Worm (Caenorhabditis elegans) whole organism, L4 larva: Measurements from ENCODE around the gene msp-45.

ENCODE experiments used
- F26F4.8 ChIP-seq: fragments of 200-800 bp; sonication (Bioruptor generic); conservative IDR thresholded peaks from 2 replicates; pipeline ENCODE4 v1.3.6; 2022; ENCODE audit warnings: missing genetic modification characterization, missing compliant biosample characterization
- F37D6.2 ChIP-seq: sonication (generic microtip); optimal IDR thresholded peaks from 2 replicates; lab custom pipeline; 2016; ENCODE audit warnings: mild to moderate bottlenecking, missing genetic modification characterization, missing compliant biosample characterization
- F49E8.2 ChIP-seq: sonication (generic microtip); optimal IDR thresholded peaks from 2 replicates; lab custom pipeline; 2016; ENCODE audit warnings: missing compliant biosample characterization, mild to moderate bottlenecking, missing genetic modification characterization, borderline replicate concordance
- R02D3.7 ChIP-seq: fragments of 150-350 bp; sonication (generic microtip); optimal IDR thresholded peaks from 3 replicates; lab custom pipeline; 2014; ENCODE audit warnings: missing biosample characterization, missing genetic modification characterization
- T20F7.1 ChIP-seq: fragments of 200-800 bp; sonication (Bioruptor generic); optimal IDR thresholded peaks from 2 replicates; lab custom pipeline; 2018; ENCODE audit warnings: mild to moderate bottlenecking, missing genetic modification characterization, missing compliant biosample characterization
- T26A8.4 ChIP-seq: fragments of 200-800 bp; sonication (Bioruptor generic); IDR thresholded peaks from 2 replicates; pipeline ENCODE4 v1.3.6; 2022; ENCODE audit warnings: missing genetic modification characterization, missing compliant biosample characterization
- Y105C5A.15 ChIP-seq: fragments of 200-800 bp; sonication (Bioruptor generic); IDR thresholded peaks from 2 replicates; pipeline ENCODE4 v1.3.6; 2022; ENCODE audit warnings: missing genetic modification characterization, missing compliant biosample characterization
- Y75B8A.6 ChIP-seq: fragments of 200-800 bp; sonication (Bioruptor generic); IDR thresholded peaks from 2 replicates; pipeline ENCODE4 v1.3.6; 2022; ENCODE audit warnings: missing genetic modification reagents, missing genetic modification characterization, missing compliant biosample characterization
- aha-1 ChIP-seq: fragments of 150-350 bp; peaks from one replicate; lab custom pipeline; 2014; ENCODE audit warnings: missing biosample characterization, missing genetic modification characterization
- ama-1 ChIP-seq: fragments of 150-350 bp; optimal IDR thresholded peaks from 2 replicates; lab custom pipeline; 2014; ENCODE audit warnings: inconsistent platforms, mixed read lengths
- arid-1 ChIP-seq: fragments of 200-800 bp; sonication (Bioruptor generic); conservative IDR thresholded peaks from 2 replicates; pipeline ENCODE4 v1.3.6; 2022; ENCODE audit warnings: missing genetic modification reagents, missing genetic modification characterization, missing compliant biosample characterization
- attf-4 ChIP-seq: sonication (generic microtip); optimal IDR thresholded peaks from 3 replicates; lab custom pipeline; 2017; ENCODE audit warnings: missing biosample characterization, missing genetic modification characterization
- ceh-44 ChIP-seq: fragments of 200-800 bp; sonication (Bioruptor generic); IDR thresholded peaks from 2 replicates; pipeline ENCODE4 v1.3.6; 2022; ENCODE audit warnings: missing genetic modification reagents, missing genetic modification characterization, missing compliant biosample characterization
- ceh-62 ChIP-seq: sonication (generic microtip); optimal IDR thresholded peaks from 2 replicates; lab custom pipeline; 2017; ENCODE audit warnings: missing biosample characterization, missing genetic modification characterization
- ces-1 ChIP-seq: fragments of 150-350 bp; sonication (generic microtip); optimal IDR thresholded peaks from 4 replicates; lab custom pipeline; 2014; ENCODE audit warnings: missing biosample characterization, missing genetic modification reagents, missing genetic modification characterization
- ctbp-1 ChIP-seq: fragments of 200-800 bp; sonication (Bioruptor generic); IDR thresholded peaks from 2 replicates; pipeline ENCODE4 v1.3.6; 2022; ENCODE audit warnings: missing genetic modification reagents, missing genetic modification characterization, missing compliant biosample characterization
- daf-12 ChIP-seq: fragments of 150-350 bp; optimal IDR thresholded peaks from 2 replicates; lab custom pipeline; 2014; ENCODE audit warnings: missing biosample characterization, missing genetic modification reagents, missing genetic modification characterization
- daf-19 ChIP-seq: fragments of 200-800 bp; sonication (Bioruptor generic); conservative IDR thresholded peaks from 2 replicates; pipeline ENCODE4 v1.3.6; 2022; ENCODE audit warnings: missing genetic modification characterization, missing compliant biosample characterization
- daf-8 ChIP-seq: fragments of 200-800 bp; sonication (Bioruptor generic); IDR thresholded peaks from 2 replicates; pipeline ENCODE4 v1.3.6; 2022; ENCODE audit warnings: missing genetic modification characterization, missing compliant biosample characterization
- dpl-1 ChIP-seq: fragments of 150-350 bp; optimal IDR thresholded peaks from 2 replicates; lab custom pipeline; 2014; ENCODE audit warnings: missing biosample characterization, missing genetic modification reagents, missing genetic modification characterization
- egl-43 ChIP-seq: fragments of 200-800 bp; sonication (Bioruptor generic); IDR thresholded peaks from 2 replicates; pipeline ENCODE4 v1.3.6; 2022; ENCODE audit warnings: missing genetic modification reagents, missing genetic modification characterization, missing compliant biosample characterization
- hif-1 ChIP-seq, 2 experiments: sonication (generic microtip); optimal IDR thresholded peaks; 2 replicates each; lab custom pipeline; 2016 to 2017; ENCODE audit warnings: missing compliant biosample characterization in 2 of 2, missing genetic modification characterization in 2 of 2, missing genetic modification reagents in 2 of 2, missing genotype in 2 of 2, mild to moderate bottlenecking in 1 of 2
- hlh-30 ChIP-seq: sonication (generic microtip); optimal IDR thresholded peaks from 2 replicates; lab custom pipeline; 2017; ENCODE audit warnings: antibody characterized with exemption, mild to moderate bottlenecking, missing genetic modification characterization, missing compliant biosample characterization; ENCODE audit not compliant: insufficient read depth
- hmg-1.1 ChIP-seq: fragments of 200-800 bp; sonication (Bioruptor generic); IDR thresholded peaks from 2 replicates; pipeline ENCODE4 v1.3.6; 2022; ENCODE audit warnings: missing genetic modification reagents, missing genetic modification characterization, missing compliant biosample characterization
- lin-1 ChIP-seq: fragments of 200-800 bp; sonication (Bioruptor generic); IDR thresholded peaks from 2 replicates; pipeline ENCODE4 v1.3.6; 2022; ENCODE audit warnings: missing genetic modification reagents, missing genetic modification characterization, missing compliant biosample characterization
- lin-13 ChIP-seq: fragments of 150-350 bp; optimal IDR thresholded peaks from 2 replicates; lab custom pipeline; 2014; ENCODE audit warnings: missing biosample characterization, missing genetic modification reagents, missing genetic modification characterization
- lin-29 ChIP-seq: fragments of 200-800 bp; sonication (Bioruptor generic); IDR thresholded peaks from 2 replicates; pipeline ENCODE4 v1.3.6; 2022; ENCODE audit warnings: missing genetic modification reagents, missing genetic modification characterization, missing compliant biosample characterization
- lin-38 ChIP-seq: fragments of 200-800 bp; sonication (Bioruptor generic); IDR thresholded peaks from 2 replicates; pipeline ENCODE4 v1.3.6; 2022; ENCODE audit warnings: missing genetic modification reagents, missing genetic modification characterization, missing compliant biosample characterization
- lir-3 ChIP-seq: sonication (generic microtip); optimal IDR thresholded peaks from 2 replicates; lab custom pipeline; 2016; ENCODE audit warnings: mild to moderate bottlenecking, missing genetic modification characterization, missing compliant biosample characterization
- lsy-2 ChIP-seq, 2 experiments: fragments of 150-350 bp in 1 of 2; sonication (generic microtip) in 1 of 2; optimal IDR thresholded peaks; 2 replicates each; lab custom pipeline; 2014 to 2017; ENCODE audit warnings: missing biosample characterization in 2 of 2, missing genetic modification characterization in 2 of 2
- mdl-1 ChIP-seq, 2 experiments: fragments of 150-350 bp in 1 of 2; sonication (generic microtip) in 1 of 2; optimal IDR thresholded peaks; 2 replicates each; lab custom pipeline; 2014 to 2017; ENCODE audit warnings: missing biosample characterization in 2 of 2, missing genetic modification characterization in 2 of 2
- mep-1 ChIP-seq: fragments of 150-350 bp; sonication (generic microtip); optimal IDR thresholded peaks from 3 replicates; lab custom pipeline; 2014; ENCODE audit warnings: missing biosample characterization, missing genetic modification characterization
- mes-2 ChIP-seq: sonication (generic microtip); optimal IDR thresholded peaks from 2 replicates; lab custom pipeline; 2016; ENCODE audit warnings: missing genotype, mild to moderate bottlenecking, missing genetic modification characterization, missing compliant biosample characterization; ENCODE audit not compliant: poor library complexity, severe bottlenecking
- mxl-2 ChIP-seq: fragments of 200-800 bp; sonication (Bioruptor generic); conservative IDR thresholded peaks from 2 replicates; pipeline ENCODE4 v1.3.6; 2022; ENCODE audit warnings: missing genetic modification reagents, missing genetic modification characterization, missing compliant biosample characterization
- mxl-3 ChIP-seq: fragments of 200-800 bp; sonication (Bioruptor generic); optimal IDR thresholded peaks from 2 replicates; lab custom pipeline; 2018; ENCODE audit warnings: mild to moderate bottlenecking, missing genetic modification characterization, missing compliant biosample characterization
- nhr-102 ChIP-seq: sonication (generic microtip); optimal IDR thresholded peaks from 2 replicates; lab custom pipeline; 2016; ENCODE audit warnings: mild to moderate bottlenecking, missing genetic modification characterization, moderate library complexity, missing compliant biosample characterization
- nhr-11 ChIP-seq: fragments of 150-350 bp; optimal IDR thresholded peaks from 2 replicates; lab custom pipeline; 2014; ENCODE audit warnings: missing biosample characterization, missing genetic modification characterization
- nhr-111 ChIP-seq: fragments of 200-800 bp; sonication (Bioruptor generic); optimal IDR thresholded peaks from 2 replicates; lab custom pipeline; 2018; ENCODE audit warnings: mild to moderate bottlenecking, missing genetic modification characterization, missing compliant biosample characterization
- nhr-48 ChIP-seq: sonication (generic microtip); optimal IDR thresholded peaks from 2 replicates; lab custom pipeline; 2016; ENCODE audit warnings: mild to moderate bottlenecking, missing genetic modification characterization, missing compliant biosample characterization
- php-3 ChIP-seq: fragments of 200-800 bp; sonication (Bioruptor generic); IDR thresholded peaks from 2 replicates; pipeline ENCODE4 v1.3.6; 2022; ENCODE audit warnings: missing genetic modification reagents, missing genetic modification characterization, missing compliant biosample characterization
- pqm-1 ChIP-seq: sonication (generic microtip); optimal IDR thresholded peaks from 2 replicates; lab custom pipeline; 2017; ENCODE audit warnings: missing biosample characterization, missing genetic modification characterization
- rbr-2 ChIP-seq: sonication (generic microtip); optimal IDR thresholded peaks from 2 replicates; lab custom pipeline; 2016; ENCODE audit warnings: missing genotype, missing genetic modification characterization, missing compliant biosample characterization
- saeg-2 ChIP-seq: fragments of 200-800 bp; sonication (Bioruptor generic); IDR thresholded peaks from 2 replicates; pipeline ENCODE4 v1.3.6; 2022; ENCODE audit warnings: missing genetic modification reagents, missing genetic modification characterization, missing compliant biosample characterization
- sdz-12 ChIP-seq: fragments of 200-800 bp; sonication (Bioruptor generic); optimal IDR thresholded peaks from 2 replicates; lab custom pipeline; 2018; ENCODE audit warnings: mild to moderate bottlenecking, missing genetic modification characterization, missing compliant biosample characterization
- set-16 ChIP-seq: fragments of 200-800 bp; sonication (Bioruptor generic); IDR thresholded peaks from 2 replicates; pipeline ENCODE4 v1.3.6; 2022; ENCODE audit warnings: missing genetic modification reagents, missing genetic modification characterization, missing compliant biosample characterization
- spr-3 ChIP-seq: fragments of 200-800 bp; sonication (Bioruptor generic); optimal IDR thresholded peaks from 2 replicates; lab custom pipeline; 2018; ENCODE audit warnings: mild to moderate bottlenecking, missing genetic modification characterization, missing compliant biosample characterization
- tag-97 ChIP-seq: fragments of 200-800 bp; sonication (Bioruptor generic); IDR thresholded peaks from 2 replicates; pipeline ENCODE4 v1.3.6; 2022; ENCODE audit warnings: missing genetic modification characterization, missing compliant biosample characterization
- vab-7 ChIP-seq: fragments of 200-800 bp; sonication (Bioruptor generic); IDR thresholded peaks from 2 replicates; pipeline ENCODE4 v1.3.6; 2022; ENCODE audit warnings: missing genetic modification reagents, missing genetic modification characterization, missing compliant biosample characterization
- zag-1 ChIP-seq: fragments of 150-350 bp; optimal IDR thresholded peaks from 2 replicates; lab custom pipeline; 2014; ENCODE audit warnings: missing biosample characterization, missing genetic modification characterization
- zfp-2 ChIP-seq: sonication (generic microtip); optimal IDR thresholded peaks from 2 replicates; lab custom pipeline; 2016; ENCODE audit warnings: mild to moderate bottlenecking, missing genetic modification characterization, missing compliant biosample characterization
- zip-11 ChIP-seq: fragments of 200-800 bp; sonication (Bioruptor generic); IDR thresholded peaks from 2 replicates; pipeline ENCODE4 v1.3.6; 2022; ENCODE audit warnings: missing genetic modification characterization, missing compliant biosample characterization

msp-45 gene

DNA sequence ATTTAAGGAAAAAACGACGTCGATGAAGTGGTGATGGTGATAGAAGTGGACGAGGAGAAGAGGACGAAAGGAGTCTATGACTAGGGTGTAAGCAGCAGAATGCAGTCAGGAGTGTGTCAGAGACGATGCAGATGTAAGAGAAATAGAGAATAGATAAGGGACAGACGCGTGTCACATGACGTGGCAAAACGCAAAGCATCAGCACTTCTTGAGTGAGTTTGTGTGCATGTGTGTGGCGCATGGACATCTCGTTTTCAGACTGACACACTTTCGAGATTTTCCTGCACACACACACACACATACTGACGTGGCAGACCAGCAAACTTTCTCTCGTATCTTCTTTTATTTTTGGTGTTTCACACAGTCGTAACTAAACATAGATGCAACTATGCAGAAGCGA lies 25.6 kb upstream of the msp-45 start (continued):
- peak; percentile 57; the same call in 1 of the 2 replicates for TF ChIP-seq mxl-2 (GFP tag; lab: Robert Waterston, UW)
- TF ChIP-seq spr-3 (GFP tag; lab: Kevin White, UChicago): no peak
- TF ChIP-seq ctbp-1: peak; percentile 15; the same call in 1 of the 2 replicates
- peak; percentile 82 for TF ChIP-seq nhr-48 (tag; lab: Kevin White, UChicago)
- no peak for TF ChIP-seq lir-3
- TF ChIP-seq daf-19: no peak
- peak; percentile 29; the same call in 1 of the 2 replicates for TF ChIP-seq set-16 (GFP tag; lab: Robert Waterston, UW)
- peak; percentile 67 for TF ChIP-seq hmg-1.1
- TF ChIP-seq T26A8.4 (GFP tag; lab: Robert Waterston, UW): peak; percentile 63
- no peak for TF ChIP-seq zfp-2
- TF ChIP-seq lin-38 (GFP tag; lab: Robert Waterston, UW): peak; percentile 54
- TF ChIP-seq mdl-1 (tag; optimal IDR thresholded peaks at IDR 0.05; lab: Kevin White, UChicago): peak; percentile 53 to 79
- TF ChIP-seq vab-7 (GFP tag; lab: Robert Waterston, UW): no peak
- TF ChIP-seq nhr-11 (tag; lab: Kevin White, UChicago): peak; percentile 58
- TF ChIP-seq sdz-12 (GFP tag; lab: Kevin White, UChicago): no peak
- TF ChIP-seq R02D3.7: no peak
- TF ChIP-seq ceh-44 (GFP tag; lab: Robert Waterston, UW): no peak
- no peak for TF ChIP-seq Y105C5A.15 (GFP tag; lab: Robert Waterston, UW)
- peak; percentile 61; the same call in 1 of the 2 replicates for TF ChIP-seq egl-43
- TF ChIP-seq php-3 (GFP tag; lab: Robert Waterston, UW): peak; percentile 27; the same call in 1 of the 2 replicates
- no peak for TF ChIP-seq zag-1 (tag; lab: Kevin White, UChicago)
- peak; percentile 68 for TF ChIP-seq nhr-102 (tag; lab: Kevin White, UChicago)
- peak; percentile 65 for TF ChIP-seq T20F7.1 (GFP tag; lab: Kevin White, UChicago)
- no peak for TF ChIP-seq zip-11 (GFP tag; lab: Robert Waterston, UW)
- TF ChIP-seq F37D6.2 (tag; lab: Kevin White, UChicago): peak; percentile 2
- TF ChIP-seq lsy-2 (tag; optimal IDR thresholded peaks at IDR 0.05; lab: Kevin White, UChicago): peak; percentile 54 to 74
- TF ChIP-seq mep-1 (tag; lab: Kevin White, UChicago): peak; percentile 65
- no peak for TF ChIP-seq nhr-111
- TF ChIP-seq daf-8 (GFP tag; lab: Robert Waterston, UW): no peak
- 0 out of 2 replicates have a peak, but pooled peaks have one; percentile 24 for TF ChIP-seq saeg-2 (GFP tag; lab: Robert Waterston, UW)
- TF ChIP-seq mes-2: peak; percentile 15
- peak; percentile 98 for TF ChIP-seq aha-1 (tag; lab: Kevin White, UChicago)
- peak; percentile 57 for TF ChIP-seq pqm-1
- peak in 1 of 2 experiments; percentile 65 for TF ChIP-seq hif-1 (tag; optimal IDR thresholded peaks at IDR 0.05; lab: Kevin White, UChicago)
- no peak for TF ChIP-seq attf-4
- no peak for TF ChIP-seq Y75B8A.6 (GFP tag; lab: Robert Waterston, UW)
- TF ChIP-seq arid-1 (GFP tag; lab: Robert Waterston, UW): no peak
- no peak for TF ChIP-seq lin-29 (GFP tag; lab: Robert Waterston, UW)
- TF ChIP-seq ces-1 (GFP tag; lab: Kevin White, UChicago): no peak
- peak; percentile 98 for TF ChIP-seq hlh-30 (tag; lab: Kevin White, UChicago)
- peak; percentile 71; the same call in 1 of the 2 replicates for TF ChIP-seq lin-1 (GFP tag; lab: Robert Waterston, UW)
- no peak for TF ChIP-seq F26F4.8 (GFP tag; lab: Robert Waterston, UW)
- TF ChIP-seq rbr-2 (tag; lab: Kevin White, UChicago): peak; percentile 49
- TF ChIP-seq tag-97: no peak
- TF ChIP-seq dpl-1 (GFP tag; lab: Kevin White, UChicago): no peak
- TF ChIP-seq ama-1 (lab: Kevin White, UChicago): peak; percentile 7
- TF ChIP-seq daf-12: no peak
- TF ChIP-seq F49E8.2 (tag; lab: Kevin White, UChicago): no peak
- TF ChIP-seq lin-13 (GFP tag; lab: Kevin White, UChicago): no peak
- peak; percentile 94 for TF ChIP-seq mxl-3
- no peak for TF ChIP-seq ceh-62 (tag; lab: Kevin White, UChicago)
